Worm (Caenorhabditis elegans) whole organism, mixed stage, embryonic: ENCODE measurements around the gene F57E7.2.

Experiments used
- cnd-1 ChIP-seq: fragments of 200-800 bp; sonication (Bioruptor generic); optimal IDR thresholded peaks from 2 replicates; lab custom pipeline; 2018; ENCODE audit warnings: mild to moderate bottlenecking, missing genetic modification characterization, missing compliant biosample characterization
- hlh-1 ChIP-seq: fragments of 150-350 bp; optimal IDR thresholded peaks from 2 replicates; lab custom pipeline; 2014; ENCODE audit warnings: missing biosample characterization, missing genetic modification reagents, missing genetic modification characterization
- lin-13 ChIP-seq: fragments of 150-350 bp; optimal IDR thresholded peaks from 2 replicates; lab custom pipeline; 2014; ENCODE audit warnings: missing biosample characterization, missing genetic modification characterization
- mab-5 ChIP-seq: fragments of 150-350 bp; optimal IDR thresholded peaks from 2 replicates; lab custom pipeline; 2014; ENCODE audit warnings: missing biosample characterization, missing genetic modification characterization
- nhr-28 ChIP-seq: fragments of 150-350 bp; optimal IDR thresholded peaks from 2 replicates; lab custom pipeline; 2014; ENCODE audit warnings: missing biosample characterization, missing genetic modification characterization
- pha-4 ChIP-seq: fragments of 150-350 bp; optimal IDR thresholded peaks from 2 replicates; lab custom pipeline; 2018; ENCODE audit warnings: missing biosample characterization, missing genetic modification reagents, missing genetic modification characterization
- unc-120 ChIP-seq: sonication (generic microtip); optimal IDR thresholded peaks from 2 replicates; lab custom pipeline; 2017; ENCODE audit warnings: missing genetic modification characterization, missing compliant biosample characterization; ENCODE audit not compliant: poor library complexity, severe bottlenecking
- ztf-11 ChIP-seq: fragments of 150-350 bp; optimal IDR thresholded peaks from 2 replicates; lab custom pipeline; 2014; ENCODE audit warnings: missing biosample characterization, missing genetic modification characterization

- TF ChIP-seq pha-4 (no peak), nhr-28 (tag; lab: Kevin White, UChicago) (no peak), hlh-1 (no peak), unc-120 (tag; lab: Kevin White, UChicago) (no peak), lin-13 (tag; lab: Kevin White, UChicago) (no peak), cnd-1 (tag; lab: Kevin White, UChicago) (no peak), mab-5 (tag; lab: Kevin White, UChicago) (no peak), ztf-11 (tag; lab: Kevin White, UChicago) (no peak)
These were observed 10.9 kb downstream of the F57E7.2 start, which contains the start of gene srw-35 for ce11 chrV:16471995-16472563.
